Worm (Caenorhabditis elegans) whole organism, mixed stage, embryonic: ENCODE data around the gene cog-1.

Experiments
- M03D4.4 ChIP-seq: sonication (generic microtip); optimal IDR thresholded peaks from 2 replicates; lab custom pipeline; 2017; ENCODE audit warnings: mild to moderate bottlenecking, missing genetic modification characterization, missing compliant biosample characterization
- bed-3 ChIP-seq: fragments of 200-800 bp; sonication (Bioruptor generic); optimal IDR thresholded peaks from 3 replicates; lab custom pipeline; 2018; ENCODE audit warnings: mild to moderate bottlenecking, missing genetic modification characterization, moderate library complexity, missing compliant biosample characterization
- blmp-1 ChIP-seq: fragments of 150-350 bp; optimal IDR thresholded peaks from 2 replicates; lab custom pipeline; 2014; ENCODE audit warnings: missing biosample characterization, missing genetic modification characterization
- ceh-39 ChIP-seq: fragments of 150-350 bp; optimal IDR thresholded peaks from 2 replicates; lab custom pipeline; 2014; ENCODE audit warnings: missing biosample characterization, missing genetic modification characterization
- ceh-43 ChIP-seq: fragments of 200-800 bp; sonication (Bioruptor generic); optimal IDR thresholded peaks from 2 replicates; lab custom pipeline; 2018; ENCODE audit warnings: mild to moderate bottlenecking, missing genetic modification characterization, moderate library complexity, missing compliant biosample characterization
- ceh-83 ChIP-seq: fragments of 200-800 bp; sonication (Bioruptor generic); optimal IDR thresholded peaks from 2 replicates; lab custom pipeline; 2018; ENCODE audit warnings: mild to moderate bottlenecking, missing genetic modification characterization, missing compliant biosample characterization
- ces-1 ChIP-seq: fragments of 150-350 bp; optimal IDR thresholded peaks from 2 replicates; lab custom pipeline; 2014; ENCODE audit warnings: missing biosample characterization, missing genetic modification reagents, missing genetic modification characterization
- cnd-1 ChIP-seq: fragments of 200-800 bp; sonication (Bioruptor generic); optimal IDR thresholded peaks from 2 replicates; lab custom pipeline; 2018; ENCODE audit warnings: mild to moderate bottlenecking, missing genetic modification characterization, missing compliant biosample characterization
- drap-1 ChIP-seq: fragments of 200-800 bp; sonication (Bioruptor generic); optimal IDR thresholded peaks from 3 replicates; lab custom pipeline; 2018; ENCODE audit warnings: mild to moderate bottlenecking, missing genetic modification characterization, missing compliant biosample characterization
- elt-1 ChIP-seq: sonication (generic microtip); optimal IDR thresholded peaks from 2 replicates; lab custom pipeline; 2017; ENCODE audit warnings: missing genetic modification characterization, mild to moderate bottlenecking, missing compliant biosample characterization, antibody characterized with exemption, moderate library complexity, borderline replicate concordance; ENCODE audit not compliant: insufficient read depth
- elt-3 ChIP-seq: fragments of 150-350 bp; optimal IDR thresholded peaks from 2 replicates; lab custom pipeline; 2014; ENCODE audit warnings: missing biosample characterization, missing genetic modification characterization
- ham-2 ChIP-seq: fragments of 200-800 bp; sonication (Bioruptor generic); optimal IDR thresholded peaks from 2 replicates; lab custom pipeline; 2018; ENCODE audit warnings: mild to moderate bottlenecking, missing genetic modification characterization, missing compliant biosample characterization
- hlh-1 ChIP-seq: fragments of 150-350 bp; optimal IDR thresholded peaks from 2 replicates; lab custom pipeline; 2014; ENCODE audit warnings: missing biosample characterization, missing genetic modification reagents, missing genetic modification characterization
- lin-13 ChIP-seq: fragments of 150-350 bp; optimal IDR thresholded peaks from 2 replicates; lab custom pipeline; 2014; ENCODE audit warnings: missing biosample characterization, missing genetic modification characterization
- lin-32 ChIP-seq: fragments of 200-800 bp; sonication (Bioruptor generic); optimal IDR thresholded peaks from 2 replicates; lab custom pipeline; 2018; ENCODE audit warnings: mild to moderate bottlenecking, missing genetic modification characterization, missing compliant biosample characterization
- lsy-2 ChIP-seq: fragments of 150-350 bp; optimal IDR thresholded peaks from 2 replicates; lab custom pipeline; 2014; ENCODE audit warnings: missing biosample characterization, missing genetic modification characterization
- mab-5 ChIP-seq: fragments of 150-350 bp; optimal IDR thresholded peaks from 2 replicates; lab custom pipeline; 2014; ENCODE audit warnings: missing biosample characterization, missing genetic modification characterization
- mep-1 ChIP-seq: fragments of 150-350 bp; optimal IDR thresholded peaks from 2 replicates; lab custom pipeline; 2017; ENCODE audit warnings: missing biosample characterization, missing genetic modification reagents, missing genetic modification characterization, inconsistent platforms
- mls-2 ChIP-seq: sonication (generic microtip); optimal IDR thresholded peaks from 2 replicates; lab custom pipeline; 2016; ENCODE audit warnings: mild to moderate bottlenecking, missing genetic modification characterization, moderate library complexity, missing compliant biosample characterization
- nhr-12 ChIP-seq: fragments of 150-350 bp; optimal IDR thresholded peaks from 2 replicates; lab custom pipeline; 2014; ENCODE audit warnings: missing biosample characterization, missing genetic modification characterization
- nhr-2 ChIP-seq: fragments of 150-350 bp; optimal IDR thresholded peaks from 2 replicates; lab custom pipeline; 2014; ENCODE audit warnings: missing biosample characterization, missing genetic modification characterization
- nhr-237 ChIP-seq: fragments of 150-350 bp; optimal IDR thresholded peaks from 2 replicates; lab custom pipeline; 2014; ENCODE audit warnings: missing biosample characterization, missing genetic modification characterization
- nhr-28 ChIP-seq: fragments of 150-350 bp; optimal IDR thresholded peaks from 2 replicates; lab custom pipeline; 2014; ENCODE audit warnings: missing biosample characterization, missing genetic modification characterization
- nhr-76 ChIP-seq: sonication (generic microtip); optimal IDR thresholded peaks from 2 replicates; lab custom pipeline; 2017; ENCODE audit warnings: missing biosample characterization, missing genetic modification characterization
- pha-4 ChIP-seq: fragments of 150-350 bp; optimal IDR thresholded peaks from 2 replicates; lab custom pipeline; 2018; ENCODE audit warnings: missing biosample characterization, missing genetic modification reagents, missing genetic modification characterization
- sem-2 ChIP-seq: fragments of 200-800 bp; sonication (Bioruptor generic); optimal IDR thresholded peaks from 2 replicates; lab custom pipeline; 2018; ENCODE audit warnings: mild to moderate bottlenecking, missing genetic modification characterization, missing compliant biosample characterization
- snpc-4 ChIP-seq: fragments of 150-350 bp; optimal IDR thresholded peaks from 2 replicates; lab custom pipeline; 2014; ENCODE audit warnings: missing biosample characterization, missing genetic modification characterization
- sptf-1 ChIP-seq: sonication (generic microtip); optimal IDR thresholded peaks from 2 replicates; lab custom pipeline; 2017; ENCODE audit warnings: mild to moderate bottlenecking, missing genetic modification characterization, moderate library complexity, missing compliant biosample characterization
- tbx-8 ChIP-seq: fragments of 200-800 bp; sonication (Bioruptor generic); optimal IDR thresholded peaks from 2 replicates; lab custom pipeline; 2018; ENCODE audit warnings: mild to moderate bottlenecking, missing genetic modification characterization, moderate library complexity, missing compliant biosample characterization
- unc-39 ChIP-seq: fragments of 150-350 bp; optimal IDR thresholded peaks from 2 replicates; lab custom pipeline; 2014; ENCODE audit warnings: missing biosample characterization, missing genetic modification characterization
- unc-62 ChIP-seq: fragments of 150-350 bp; optimal IDR thresholded peaks from 2 replicates; lab custom pipeline; 2014; ENCODE audit warnings: missing biosample characterization, missing genetic modification reagents, missing genetic modification characterization
- zip-8 ChIP-seq: fragments of 150-350 bp; optimal IDR thresholded peaks from 2 replicates; lab custom pipeline; 2014; ENCODE audit warnings: missing biosample characterization, missing genetic modification characterization
- ztf-11 ChIP-seq: fragments of 150-350 bp; optimal IDR thresholded peaks from 2 replicates; lab custom pipeline; 2014; ENCODE audit warnings: missing biosample characterization, missing genetic modification characterization

The cog-1 gene

ce11 chrII:14904635-14905034 is 2.3 kb downstream of the cog-1 start:
- TF ChIP-seq nhr-12 (tag; lab: Kevin White, UChicago): no peak
- TF ChIP-seq lin-13: no peak
- TF ChIP-seq drap-1: no peak
- no peak for TF ChIP-seq ces-1 (GFP tag; lab: Kevin White, UChicago)
- TF ChIP-seq cnd-1: no peak

- no peak for TF ChIP-seq lin-13
- no peak for TF ChIP-seq ceh-83 (GFP tag; lab: Kevin White, UChicago)
- no peak for TF ChIP-seq nhr-2 (tag; lab: Kevin White, UChicago)
- no peak for TF ChIP-seq pha-4 (tag; lab: Kevin White, UChicago)
- TF ChIP-seq lsy-2 (tag; lab: Kevin White, UChicago): no peak
These were observed 5.4 kb downstream of the cog-1 start for ce11 chrII:14907719-14908118.

DNA sequence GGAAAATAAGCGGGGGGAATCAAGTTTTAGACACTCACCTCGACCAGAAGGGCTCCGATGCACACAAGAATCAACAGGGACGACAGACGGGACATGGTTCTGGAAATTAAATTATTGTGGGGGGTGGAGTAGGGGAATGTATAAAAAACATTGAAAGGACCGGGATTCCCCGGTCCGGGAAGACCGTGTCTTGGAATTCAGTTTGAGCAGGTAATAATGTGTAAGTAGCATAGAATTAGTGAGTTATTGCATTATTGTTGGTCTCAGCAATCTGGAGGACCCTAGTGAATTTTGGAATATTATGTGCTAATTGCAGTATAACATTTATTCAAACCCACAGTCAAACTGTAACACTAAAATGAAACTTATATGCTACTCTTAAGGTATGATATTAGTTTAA is 8.0 kb downstream of the cog-1 start, which contains the start of gene R03C1.1:
Gene R03C1.1, minus strand, starts transcription at position 101 of the 400 bp plus-strand sequence.
- TF ChIP-seq hlh-1 (tag; lab: Kevin White, UChicago) (no peak), drap-1 (no peak), zip-8 (tag; lab: Kevin White, UChicago) (no peak), nhr-237 (tag; lab: Kevin White, UChicago) (no peak), elt-3 (no peak), tbx-8 (GFP tag; lab: Kevin White, UChicago) (no peak), ces-1 (GFP tag; lab: Kevin White, UChicago) (no peak), sptf-1 (no peak), M03D4.4 (tag; lab: Kevin White, UChicago) (no peak), mls-2 (tag; lab: Kevin White, UChicago) (no peak), lin-13 (no peak), ztf-11 (tag; lab: Kevin White, UChicago) (no peak)
- TF ChIP-seq, all 35 proteins: peak for 0

- TF ChIP-seq lin-13: no peak
- TF ChIP-seq nhr-76: no peak
- TF ChIP-seq unc-62 (GFP tag; lab: Kevin White, UChicago): no peak
- no peak for TF ChIP-seq nhr-237 (tag; lab: Kevin White, UChicago)
- no peak for TF ChIP-seq lsy-2 (tag; lab: Kevin White, UChicago)
- no peak for TF ChIP-seq ceh-83 (GFP tag; lab: Kevin White, UChicago)
- TF ChIP-seq ceh-39 (tag; lab: Kevin White, UChicago): no peak
- no peak for TF ChIP-seq hlh-1 (tag; lab: Kevin White, UChicago)
- TF ChIP-seq sptf-1: no peak
- TF ChIP-seq nhr-12 (tag; lab: Kevin White, UChicago): no peak
- TF ChIP-seq drap-1: no peak
- no peak for TF ChIP-seq nhr-28
- TF ChIP-seq mab-5 (tag; lab: Kevin White, UChicago): no peak
- no peak for TF ChIP-seq blmp-1
- TF ChIP-seq elt-3: no peak
- TF ChIP-seq ztf-11 (tag; lab: Kevin White, UChicago): no peak
These were observed 14.6 kb downstream of the cog-1 start for ce11 chrII:14916848-14917247.

ce11 chrII:14919148-14919755 is 17.0 kb downstream of the cog-1 start, which contains the start of gene pde-3:
pde-3 (plus strand) TSS chrII:14919705.
- TF ChIP-seq elt-1 (tag; lab: Kevin White, UChicago) (no peak), lin-13 (no peak), pha-4 (tag; lab: Kevin White, UChicago) (no peak), M03D4.4 (tag; lab: Kevin White, UChicago) (no peak), snpc-4 (tag; lab: Kevin White, UChicago) (no peak), nhr-237 (tag; lab: Kevin White, UChicago) (no peak), zip-8 (tag; lab: Kevin White, UChicago) (no peak), ceh-39 (tag; lab: Kevin White, UChicago) (no peak), sptf-1 (no peak), mls-2 (tag; lab: Kevin White, UChicago) (no peak), mep-1 (tag; lab: Kevin White, UChicago) (no peak), cnd-1 (no peak), ham-2 (GFP tag; lab: Kevin White, UChicago) (no peak), unc-39 (tag; lab: Kevin White, UChicago) (no peak)

DNA sequence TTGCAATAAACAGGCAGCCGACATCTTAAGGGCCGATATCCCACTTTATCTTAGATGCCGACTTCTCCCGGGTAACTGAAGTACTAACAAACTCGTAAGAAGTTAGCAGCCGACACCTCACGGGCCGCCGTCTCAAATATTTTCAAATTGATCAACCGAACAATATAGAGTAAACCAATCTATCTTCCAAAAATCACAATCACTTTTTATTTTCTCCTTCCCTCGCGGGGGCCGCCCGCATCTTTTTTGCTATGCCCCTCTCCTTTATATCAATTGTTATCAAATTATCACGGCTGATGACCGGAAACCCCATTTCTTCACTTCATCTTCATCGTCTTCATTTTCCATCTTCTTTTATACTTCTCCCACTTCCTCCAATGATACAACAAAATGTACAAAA is 26.5 kb downstream of the cog-1 start:
- TF ChIP-seq snpc-4 (tag; lab: Kevin White, UChicago): no peak
- no peak for TF ChIP-seq zip-8 (tag; lab: Kevin White, UChicago)
- TF ChIP-seq bed-3 (GFP tag; lab: Kevin White, UChicago): no peak
- TF ChIP-seq nhr-237 (tag; lab: Kevin White, UChicago): no peak
- no peak for TF ChIP-seq pha-4 (tag; lab: Kevin White, UChicago)
- TF ChIP-seq ceh-43 (GFP tag; lab: Kevin White, UChicago): no peak
- no peak for TF ChIP-seq cnd-1
- no peak for TF ChIP-seq ham-2 (GFP tag; lab: Kevin White, UChicago)
- TF ChIP-seq tbx-8 (GFP tag; lab: Kevin White, UChicago): no peak
- TF ChIP-seq sem-2 (GFP tag; lab: Kevin White, UChicago): no peak
- TF ChIP-seq lin-13: no peak
- TF ChIP-seq unc-62 (GFP tag; lab: Kevin White, UChicago): no peak
- TF ChIP-seq lin-32: no peak
- no peak for TF ChIP-seq hlh-1 (tag; lab: Kevin White, UChicago)
- no peak for TF ChIP-seq elt-1 (tag; lab: Kevin White, UChicago)
- no peak for TF ChIP-seq nhr-76
- TF ChIP-seq mls-2 (tag; lab: Kevin White, UChicago): no peak
- TF ChIP-seq ceh-83 (GFP tag; lab: Kevin White, UChicago): no peak
- no peak for TF ChIP-seq lsy-2 (tag; lab: Kevin White, UChicago)
- TF ChIP-seq unc-39 (tag; lab: Kevin White, UChicago): no peak
